Fruit fly (Drosophila melanogaster): ENCODE results near the gene CG7102.

CG7102 gene

DNA sequence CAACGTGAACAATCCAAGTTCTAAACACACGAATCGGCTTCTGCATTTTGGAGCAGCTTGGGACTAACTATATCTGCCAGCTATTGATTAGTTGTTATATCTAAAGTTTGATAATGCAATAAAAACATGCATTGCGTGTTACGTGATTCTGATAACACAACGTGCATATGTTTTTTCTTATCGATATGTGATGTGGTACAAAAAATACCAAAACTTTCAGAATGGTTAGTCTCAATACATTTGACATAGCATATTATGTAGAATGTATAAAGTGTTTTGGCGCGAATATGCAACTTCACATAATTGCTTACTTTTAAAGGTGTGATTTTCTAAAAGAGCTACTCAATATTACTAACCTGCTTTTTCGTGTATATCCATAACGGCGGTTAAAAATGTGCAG, 1.4 kb downstream of the CG7102 start:
- TF ChIP-seq insv (optimal IDR thresholded peaks at IDR 0.05) (no peak), psq (optimal IDR thresholded peaks at IDR 0.05) (no peak)

DNA sequence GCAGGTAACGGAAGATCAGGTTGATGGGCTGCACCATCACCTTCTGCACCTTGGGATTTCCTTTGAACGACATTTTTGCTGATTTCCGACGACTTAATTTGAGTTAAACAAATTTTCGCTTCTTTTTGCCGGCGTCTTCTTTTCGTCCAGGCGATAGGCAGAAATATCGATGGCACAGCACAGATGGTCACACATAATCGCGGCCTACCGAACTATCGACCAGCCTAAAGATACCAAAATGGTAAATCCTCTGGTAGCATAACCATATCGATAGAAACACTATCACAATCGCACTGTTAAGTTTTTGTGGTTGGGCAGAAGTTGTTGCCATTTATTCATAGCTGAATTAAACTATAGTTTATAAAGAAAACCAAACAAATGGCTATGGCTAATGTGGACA, 2.0 kb downstream of the CG7102 start, which contains the start of the genes SmE and CG34132:
SmE (minus strand) TSS at position 180 of the 400 bp plus-strand sequence.
CG34132 (plus strand) TSS at position 233 of the 400 bp plus-strand sequence.
- TF ChIP-seq h (optimal IDR thresholded peaks at IDR 0.05) (no peak), psq (optimal IDR thresholded peaks at IDR 0.05) (no peak), Sin3A (optimal IDR thresholded peaks at IDR 0.05) (no peak), Myc (optimal IDR thresholded peaks at IDR 0.05) (no peak), insv (optimal IDR thresholded peaks at IDR 0.05) (no peak), ttk (optimal IDR thresholded peaks at IDR 0.05) (no peak)

DNA sequence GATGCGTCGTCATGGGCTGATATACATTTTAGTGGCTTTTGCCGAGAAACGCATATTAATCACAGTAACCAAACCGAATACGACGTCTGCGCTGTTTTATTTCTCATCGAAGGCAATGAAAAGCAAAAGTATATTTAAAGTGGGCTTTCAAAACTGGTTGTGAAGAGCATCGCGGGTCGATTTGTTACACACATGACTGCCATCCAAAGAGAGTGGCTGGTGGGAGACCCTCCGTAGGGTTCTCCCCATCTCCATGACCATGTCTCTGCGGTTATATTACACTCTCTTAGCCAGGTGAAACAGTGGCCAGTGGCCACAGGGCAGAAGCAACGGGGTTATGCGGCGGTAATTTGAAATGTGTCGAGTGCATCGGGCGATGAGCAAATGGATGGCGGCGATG, 6.9 kb downstream of the CG7102 start:
- no peak for TF ChIP-seq psq (optimal IDR thresholded peaks at IDR 0.05)
- no peak for TF ChIP-seq ttk (optimal IDR thresholded peaks at IDR 0.05)
- TF ChIP-seq h (optimal IDR thresholded peaks at IDR 0.05) = no peak
- TF ChIP-seq insv (optimal IDR thresholded peaks at IDR 0.05) = no peak
- TF ChIP-seq Sin3A (optimal IDR thresholded peaks at IDR 0.05) = no peak
- TF ChIP-seq Myc (optimal IDR thresholded peaks at IDR 0.05) = no peak

DNA sequence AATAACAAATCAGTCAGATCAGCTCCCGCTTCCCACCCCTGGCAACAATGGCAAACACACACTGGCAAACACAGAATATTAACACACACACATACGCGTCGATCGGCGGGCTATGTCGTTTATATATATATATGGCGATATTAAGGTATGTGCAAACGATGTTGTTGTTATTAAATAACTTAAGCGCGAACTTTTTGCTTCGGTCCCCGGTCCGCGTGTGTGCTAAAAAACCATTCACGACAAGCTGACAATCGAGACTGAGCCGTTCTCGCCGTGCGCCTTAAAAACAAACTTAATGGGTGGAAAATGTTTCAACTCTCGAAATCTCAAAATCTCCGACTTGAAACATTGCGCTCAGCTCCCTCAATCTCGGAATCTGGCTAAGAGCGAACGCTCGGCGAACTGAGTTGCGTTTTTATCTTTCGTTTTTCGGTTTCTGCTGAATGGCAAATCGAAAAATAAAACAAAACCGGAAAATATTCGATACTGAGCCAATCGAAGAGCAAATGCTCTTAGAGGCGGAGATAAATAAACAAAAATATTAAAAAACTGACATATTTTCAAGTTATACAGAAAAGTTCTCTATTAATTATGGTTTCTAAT, 7.9 kb downstream of the CG7102 start, which contains the start of gene spz3:
spz3 (minus strand) TSS at position 261 of the 603 bp plus-strand sequence.
- TF ChIP-seq h (optimal IDR thresholded peaks at IDR 0.05) (no peak), insv (optimal IDR thresholded peaks at IDR 0.05) (no peak), ttk (optimal IDR thresholded peaks at IDR 0.05) (no peak), Sin3A (optimal IDR thresholded peaks at IDR 0.05) (no peak), Myc (optimal IDR thresholded peaks at IDR 0.05) (no peak), psq (optimal IDR thresholded peaks at IDR 0.05) (no peak)

DNA sequence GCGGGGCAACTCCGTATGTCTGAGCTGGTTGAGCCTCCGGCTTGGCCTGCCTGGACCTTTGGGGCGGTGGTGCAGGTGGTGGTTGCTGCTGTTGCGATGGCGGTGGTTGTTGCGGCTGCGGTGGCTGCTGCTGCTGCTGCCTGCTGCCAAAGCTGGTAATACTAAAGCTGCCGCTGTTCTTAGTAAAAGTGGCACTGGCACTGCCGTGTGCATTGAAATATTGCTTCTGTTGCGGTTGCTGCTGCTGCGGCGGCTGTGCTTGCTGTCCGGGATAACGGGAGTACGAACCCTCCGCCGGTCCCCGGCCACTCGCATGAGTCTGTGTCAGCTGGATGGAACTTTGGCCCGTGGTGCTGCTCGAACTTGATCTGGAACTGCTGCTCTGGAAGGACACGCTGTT, 8.9 kb downstream of the CG7102 start:
- no peak for TF ChIP-seq Sin3A (optimal IDR thresholded peaks at IDR 0.05)
- TF ChIP-seq insv (optimal IDR thresholded peaks at IDR 0.05) = no peak
- TF ChIP-seq h (optimal IDR thresholded peaks at IDR 0.05) = no peak
- no peak for TF ChIP-seq psq (optimal IDR thresholded peaks at IDR 0.05)

DNA sequence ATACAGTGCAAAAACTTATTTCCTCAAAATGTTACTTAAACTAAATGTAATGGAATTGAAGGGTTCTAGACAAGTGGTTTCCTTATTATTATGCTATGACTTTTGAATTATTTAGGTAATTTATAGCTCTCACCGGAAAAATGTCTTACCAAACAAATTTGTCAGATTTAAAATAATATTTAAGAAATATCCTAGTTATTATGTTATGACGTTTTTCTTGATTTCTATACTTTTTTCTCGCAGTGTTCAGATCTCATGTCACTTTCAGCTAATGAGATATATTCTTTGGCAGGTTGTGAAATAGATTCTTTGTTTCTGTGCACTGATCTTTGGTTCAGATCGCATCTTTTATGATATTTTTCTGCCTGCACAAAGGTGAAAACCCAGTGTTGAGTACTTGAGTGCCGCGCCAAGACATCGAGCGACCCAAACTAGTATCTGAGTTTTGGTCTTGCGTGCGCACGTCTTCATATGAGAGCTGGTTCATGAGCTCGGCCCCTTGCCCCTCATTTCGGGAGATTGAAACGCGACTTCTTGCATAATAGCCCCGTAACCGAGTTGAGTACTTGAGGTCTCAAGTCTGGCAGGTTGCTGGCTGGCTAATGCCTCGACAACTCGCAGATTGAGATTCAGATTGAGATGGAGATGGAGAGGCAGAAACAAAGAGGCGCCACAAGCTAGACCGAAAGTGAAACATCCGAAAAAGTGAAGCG, 10.6 kb downstream of the CG7102 start:
- TF ChIP-seq Myc (optimal IDR thresholded peaks at IDR 0.05) (no peak), h (optimal IDR thresholded peaks at IDR 0.05) (no peak), insv (optimal IDR thresholded peaks at IDR 0.05) (no peak), Sin3A (optimal IDR thresholded peaks at IDR 0.05) (no peak), psq (optimal IDR thresholded peaks at IDR 0.05) (no peak), ttk (optimal IDR thresholded peaks at IDR 0.05) (no peak)

DNA sequence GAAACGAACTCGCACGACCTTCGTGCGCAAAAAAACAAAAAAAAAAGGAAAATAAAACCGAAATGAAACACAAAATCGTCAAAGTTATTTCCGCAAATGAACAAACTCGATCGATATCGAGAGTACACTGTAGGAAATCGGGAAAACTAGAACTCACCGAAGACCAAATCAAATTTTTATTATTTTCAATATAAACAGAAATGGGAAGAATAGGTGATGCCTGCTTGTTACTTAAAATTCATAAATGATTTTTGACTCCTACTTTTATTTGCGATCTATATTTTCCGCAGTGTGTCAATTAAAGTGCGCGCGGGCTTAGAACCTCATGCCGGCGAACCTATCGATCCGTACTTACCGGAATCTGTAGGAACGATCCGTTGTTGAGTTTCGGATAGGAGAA, 11.6 kb downstream of the CG7102 start:
- TF ChIP-seq Myc (optimal IDR thresholded peaks at IDR 0.05) (no peak), Sin3A (optimal IDR thresholded peaks at IDR 0.05) (no peak), insv (optimal IDR thresholded peaks at IDR 0.05) (no peak), psq (optimal IDR thresholded peaks at IDR 0.05) (no peak), ttk (optimal IDR thresholded peaks at IDR 0.05) (no peak), h (optimal IDR thresholded peaks at IDR 0.05) (no peak)

DNA sequence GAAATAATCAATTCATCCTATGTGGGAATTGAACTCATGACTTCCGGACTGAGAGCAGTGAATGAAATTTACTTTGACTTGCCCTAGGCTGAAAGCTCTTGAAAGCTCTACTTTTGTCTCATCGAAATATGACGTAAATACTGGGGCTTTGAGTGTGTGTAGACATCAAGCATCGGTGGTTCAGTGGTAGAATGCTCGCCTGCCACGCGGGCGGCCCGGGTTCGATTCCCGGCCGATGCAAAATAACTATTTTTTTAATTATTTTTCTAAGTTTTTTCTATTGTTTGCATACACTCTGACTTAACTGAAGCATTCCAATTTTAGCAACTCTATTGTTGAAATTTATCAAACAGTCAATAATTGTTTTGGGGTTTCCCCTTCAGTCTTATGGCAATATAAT, 14.6 kb downstream of the CG7102 start:
- no peak for TF ChIP-seq psq (optimal IDR thresholded peaks at IDR 0.05)
- no peak for TF ChIP-seq h (optimal IDR thresholded peaks at IDR 0.05)
- no peak for TF ChIP-seq ttk (optimal IDR thresholded peaks at IDR 0.05)
- TF ChIP-seq Myc (optimal IDR thresholded peaks at IDR 0.05) = no peak
- TF ChIP-seq Sin3A (optimal IDR thresholded peaks at IDR 0.05) = no peak
- no peak for TF ChIP-seq insv (optimal IDR thresholded peaks at IDR 0.05)

DNA sequence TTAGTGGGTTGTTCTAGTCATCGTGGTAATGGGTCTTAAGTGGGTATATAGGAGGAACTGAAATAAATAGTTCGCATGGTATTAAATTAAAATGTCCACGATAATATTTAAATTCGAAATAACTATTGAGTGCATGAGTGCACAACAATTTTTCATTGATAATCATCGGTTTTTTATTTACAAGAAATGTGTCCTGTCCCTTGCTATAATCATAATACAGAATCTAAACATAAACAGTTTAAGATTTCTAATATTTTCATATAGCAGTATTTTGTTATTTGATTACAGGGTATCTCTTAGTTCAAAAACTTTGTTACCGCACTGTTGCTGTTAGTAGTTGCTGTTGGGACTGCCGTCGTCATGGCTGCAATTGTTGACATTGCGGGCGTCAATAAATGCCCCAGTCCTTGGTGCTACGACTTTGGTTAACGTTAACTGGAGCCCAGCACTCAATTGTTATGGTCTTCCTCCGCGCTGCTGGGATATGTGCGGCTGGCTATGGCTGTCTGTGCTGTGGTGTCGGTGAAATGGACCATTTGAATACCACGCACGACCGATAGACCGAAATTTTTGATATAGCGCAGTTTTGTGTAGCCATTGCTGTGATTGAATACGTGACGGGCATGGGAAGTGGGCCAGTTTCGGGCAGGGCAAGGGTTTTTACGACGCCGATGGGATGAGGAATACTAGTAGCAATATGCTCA, 15.3 kb downstream of the CG7102 start:
- no peak for TF ChIP-seq Myc (optimal IDR thresholded peaks at IDR 0.05)
- no peak for TF ChIP-seq psq (optimal IDR thresholded peaks at IDR 0.05)

DNA sequence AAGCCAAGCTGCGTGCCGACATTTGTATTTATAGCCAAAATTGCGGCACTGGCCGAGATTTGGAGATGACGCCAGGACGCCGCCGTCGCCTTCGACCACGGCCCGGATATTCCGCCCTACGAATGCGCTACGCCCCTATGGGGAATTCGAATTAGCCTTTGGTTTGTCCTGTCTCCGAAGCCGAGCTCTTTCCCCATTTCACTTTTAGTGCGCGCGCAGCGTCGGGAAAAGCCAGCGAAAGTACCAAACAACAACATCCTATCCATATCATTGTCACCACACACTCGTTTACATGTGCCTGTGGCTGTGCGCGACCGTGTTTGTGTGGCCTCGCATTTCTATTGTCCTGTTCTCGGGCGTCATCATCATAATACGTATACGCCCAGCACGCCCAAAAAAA, 16.0 kb downstream of the CG7102 start, which contains the start of gene Proc:
Proc (minus strand) TSS at position 101 of the 400 bp plus-strand sequence.
- TF ChIP-seq h (optimal IDR thresholded peaks at IDR 0.05) = no peak
- no peak for TF ChIP-seq psq (optimal IDR thresholded peaks at IDR 0.05)
- TF ChIP-seq Myc (optimal IDR thresholded peaks at IDR 0.05) = no peak
- no peak for TF ChIP-seq Sin3A (optimal IDR thresholded peaks at IDR 0.05)
- no peak for TF ChIP-seq ttk (optimal IDR thresholded peaks at IDR 0.05)
- no peak for TF ChIP-seq insv (optimal IDR thresholded peaks at IDR 0.05)

DNA sequence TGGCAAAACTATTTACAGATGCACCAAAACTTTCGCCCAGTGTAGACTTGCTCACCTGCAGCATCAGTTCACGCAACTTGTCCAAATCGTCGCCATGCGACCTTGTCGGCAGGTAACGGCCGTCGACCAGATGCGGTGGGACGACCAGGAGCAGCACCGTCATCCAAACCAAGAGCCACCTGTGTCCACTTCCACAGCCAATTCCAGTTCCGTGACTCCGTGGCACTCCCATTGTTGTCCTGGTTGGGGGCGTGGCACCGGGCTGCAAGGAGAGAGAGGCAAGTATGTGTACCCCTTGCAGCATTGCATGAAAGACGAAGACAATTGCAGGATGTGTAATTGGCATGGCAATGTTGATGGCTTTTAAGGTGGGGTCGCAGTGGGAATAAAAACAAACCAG, 17.1 kb downstream of the CG7102 start:
- TF ChIP-seq insv (optimal IDR thresholded peaks at IDR 0.05) (no peak), h (optimal IDR thresholded peaks at IDR 0.05) (no peak), Sin3A (optimal IDR thresholded peaks at IDR 0.05) (no peak), ttk (optimal IDR thresholded peaks at IDR 0.05) (no peak), psq (optimal IDR thresholded peaks at IDR 0.05) (no peak), Myc (optimal IDR thresholded peaks at IDR 0.05) (no peak)

DNA sequence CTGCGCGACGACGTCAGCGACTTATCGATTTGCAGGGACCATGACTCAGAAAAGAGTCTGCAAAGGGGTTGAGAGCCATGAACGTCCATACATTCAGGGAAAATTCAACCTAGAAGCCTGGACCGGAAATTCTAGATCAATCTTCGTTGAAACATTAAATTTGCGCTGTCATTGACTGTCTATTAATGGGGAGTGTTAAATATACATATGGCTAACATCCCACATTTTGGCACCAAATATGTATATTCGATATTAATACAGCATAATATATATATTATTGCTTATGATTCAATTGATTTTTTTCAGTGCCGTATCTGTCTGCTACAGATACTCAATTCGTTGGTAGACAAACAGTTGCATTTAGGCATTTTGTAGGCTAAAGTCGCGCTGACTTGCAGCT, 18.7 kb downstream of the CG7102 start:
- TF ChIP-seq h (optimal IDR thresholded peaks at IDR 0.05) (no peak), insv (optimal IDR thresholded peaks at IDR 0.05) (no peak), Myc (optimal IDR thresholded peaks at IDR 0.05) (no peak), ttk (optimal IDR thresholded peaks at IDR 0.05) (no peak), Sin3A (optimal IDR thresholded peaks at IDR 0.05) (no peak), psq (optimal IDR thresholded peaks at IDR 0.05) (no peak)
